Comparison of ENCODE assay signal across 6 fruit fly cellular contexts in the genomic region with DNA sequence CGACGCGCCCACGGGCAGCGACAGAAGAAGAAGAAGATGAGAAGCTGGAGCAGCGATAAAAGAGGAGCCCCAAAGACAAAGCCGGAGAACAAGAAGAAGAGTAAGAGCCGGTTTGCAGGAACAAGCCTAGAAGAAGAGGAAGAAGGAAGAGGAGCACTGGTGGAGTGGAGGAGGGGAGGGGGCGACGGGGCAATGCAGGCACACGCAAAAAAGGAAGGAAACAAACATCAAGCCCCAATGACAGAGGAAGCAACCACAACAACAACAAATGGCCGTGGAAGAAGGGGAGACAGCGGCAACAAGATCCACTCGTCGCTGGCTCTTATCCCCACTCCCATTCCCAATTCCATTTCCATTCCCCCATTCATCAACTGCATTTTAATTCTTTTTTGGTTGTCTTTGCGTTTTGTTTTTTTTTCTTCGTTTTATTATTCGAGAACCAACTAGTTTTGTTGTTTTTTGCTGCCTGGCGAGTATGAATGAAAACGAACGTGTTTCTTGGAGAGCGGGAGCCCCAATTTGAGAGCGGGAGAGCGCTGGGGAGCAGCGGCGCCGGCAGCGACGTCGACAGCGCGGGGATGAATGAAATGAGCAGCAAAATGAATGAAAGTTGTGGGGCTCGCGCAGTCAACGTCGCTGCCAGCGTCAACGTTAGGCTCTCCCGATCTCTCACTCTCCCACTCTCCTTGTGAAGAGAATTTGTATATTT.
A peak's percentile ranks its signal among the peaks of the same experiment; 100 is the strongest.
TF ChIP-seq lines count a peak whose summit lies in the region.

No protein-coding gene starts in this region.

- no peak for TF ChIP-seq CTCF in whole organism, embryonic (GFP tag; optimal IDR thresholded peaks at IDR 0.05; lab: Kevin White, UChicago)

TF ChIP-seq in whole organism, 6 proteins besides CTCF, POLR2A, EP300 and RAD21:
- TF ChIP-seq psq (optimal IDR thresholded peaks at IDR 0.05; lab: Kevin White, UChicago) (no peak), Dll (optimal IDR thresholded peaks at IDR 0.05; lab: Kevin White, UChicago) (peak; percentile 95)

TF ChIP-seq in whole organism, adult, 20 proteins besides CTCF, POLR2A, EP300 and RAD21:
- peak; percentile 18 for TF ChIP-seq ovo (GFP tag; optimal IDR thresholded peaks at IDR 0.05; lab: Kevin White, UChicago)
- TF ChIP-seq CG12768 (GFP tag; optimal IDR thresholded peaks at IDR 0.05; lab: Kevin White, UChicago) = peak; percentile 61
- peak; percentile 41 for TF ChIP-seq CG33017 (tag; optimal IDR thresholded peaks at IDR 0.05; lab: Kevin White, UChicago)
- TF ChIP-seq Crg-1 (GFP tag; optimal IDR thresholded peaks at IDR 0.05; lab: Kevin White, UChicago) = no peak
- TF ChIP-seq CG5204 (GFP tag; optimal IDR thresholded peaks at IDR 0.05; lab: Kevin White, UChicago) = no peak
- peak; percentile 85 for TF ChIP-seq tj (GFP tag; optimal IDR thresholded peaks at IDR 0.05; lab: Kevin White, UChicago)
- peak; percentile 99 for TF ChIP-seq cic (GFP tag; optimal IDR thresholded peaks at IDR 0.05; lab: Kevin White, UChicago)

TF ChIP-seq in whole organism, embryonic, 481 proteins besides CTCF, POLR2A, EP300 and RAD21 (continues in another document):
- TF ChIP-seq CG1832 (GFP tag; optimal IDR thresholded peaks at IDR 0.05; lab: Kevin White, UChicago) (no peak), so (GFP tag; IDR thresholded peaks at IDR 0.05; lab: Robert Waterston, UW) (0 out of 3 replicates have a peak, but pooled peaks have one; percentile 9), Sry-β (GFP tag; optimal IDR thresholded peaks at IDR 0.05; lab: Kevin White, UChicago) (no peak), CG12769 (tag; optimal IDR thresholded peaks at IDR 0.05; lab: Kevin White, UChicago) (peak; percentile 57), Hr78 (GFP tag; optimal IDR thresholded peaks at IDR 0.05; lab: Kevin White, UChicago) (no peak), Hmx (GFP tag; optimal IDR thresholded peaks at IDR 0.05; lab: Kevin White, UChicago) (no peak), row (GFP tag; IDR thresholded peaks at IDR 0.05; lab: Robert Waterston, UW) (no peak), CG11560 (tag; IDR thresholded peaks at IDR 0.05; lab: Robert Waterston, UW) (no peak), CG14441 (GFP tag; IDR thresholded peaks at IDR 0.05; lab: Robert Waterston, UW) (no peak), CG17361 (GFP tag; IDR thresholded peaks at IDR 0.05; lab: Robert Waterston, UW) (no peak), abd-A (tag; optimal IDR thresholded peaks at IDR 0.05; lab: Kevin White, UChicago) (peak; percentile 2), Sox100B (GFP tag; optimal IDR thresholded peaks at IDR 0.05; lab: Kevin White, UChicago) (no peak), Atf6 (GFP tag; IDR thresholded peaks at IDR 0.05; lab: Robert Waterston, UW) (no peak), CG13287 (GFP tag; IDR thresholded peaks at IDR 0.05; lab: Robert Waterston, UW; ENCODE audit: partially characterized antibody) (peak; percentile 39), CG32532 (GFP tag; IDR thresholded peaks at IDR 0.05; lab: Robert Waterston, UW) (peak; percentile 8; the same call in 1 of the 2 replicates), CG11723 (GFP tag; optimal IDR thresholded peaks at IDR 0.05; lab: Kevin White, UChicago) (no peak), CG9932 (GFP tag; IDR thresholded peaks at IDR 0.05; lab: Robert Waterston, UW) (no peak), wor (GFP tag; IDR thresholded peaks at IDR 0.05; lab: Robert Waterston, UW) (no peak), Dfd (GFP tag; optimal IDR thresholded peaks at IDR 0.05; lab: Kevin White, UChicago) (no peak)

TF ChIP-seq in whole organism, prepupa, 60 proteins besides CTCF, POLR2A, EP300 and RAD21 (continues in another document):
- TF ChIP-seq Lpt (GFP tag; optimal IDR thresholded peaks at IDR 0.05; lab: Kevin White, UChicago) (peak; percentile 95), CG8119 (GFP tag; IDR thresholded peaks at IDR 0.05; lab: Robert Waterston, UW) (peak; percentile 95), CG9139 (GFP tag; optimal IDR thresholded peaks at IDR 0.05; lab: Kevin White, UChicago) (peak; percentile 99), esn (GFP tag; optimal IDR thresholded peaks at IDR 0.05; lab: Kevin White, UChicago) (no peak), Sox102F (GFP tag; optimal IDR thresholded peaks at IDR 0.05; lab: Kevin White, UChicago) (peak; percentile 43), achi (GFP tag; optimal IDR thresholded peaks at IDR 0.05; lab: Kevin White, UChicago) (peak; percentile 86), CG8632 (GFP tag; optimal IDR thresholded peaks at IDR 0.05; lab: Kevin White, UChicago) (peak; percentile 54), Sox15 (GFP tag; optimal IDR thresholded peaks at IDR 0.05; lab: Kevin White, UChicago) (no peak), net (GFP tag; optimal IDR thresholded peaks at IDR 0.05; lab: Kevin White, UChicago) (peak; percentile 94), lz (GFP tag; optimal IDR thresholded peaks at IDR 0.05; lab: Kevin White, UChicago) (no peak), CG7368 (GFP tag; optimal IDR thresholded peaks at IDR 0.05; lab: Kevin White, UChicago) (peak; percentile 79), CG11902 (GFP tag; optimal IDR thresholded peaks at IDR 0.05; lab: Kevin White, UChicago) (no peak), CG8319 (GFP tag; optimal IDR thresholded peaks at IDR 0.05; lab: Kevin White, UChicago) (peak; percentile 26), topi (GFP tag; optimal IDR thresholded peaks at IDR 0.05; lab: Kevin White, UChicago) (peak; percentile 22), eg (GFP tag; IDR thresholded peaks at IDR 0.05; lab: Robert Waterston, UW) (peak; percentile 98), fd59A (GFP tag; optimal IDR thresholded peaks at IDR 0.05; lab: Kevin White, UChicago) (peak; percentile 77), fkh (GFP tag; optimal IDR thresholded peaks at IDR 0.05; lab: Kevin White, UChicago) (no peak), CG10631 (GFP tag; optimal IDR thresholded peaks at IDR 0.05; lab: Kevin White, UChicago) (peak; percentile 53), dac (GFP tag; optimal IDR thresholded peaks at IDR 0.05; lab: Kevin White, UChicago) (peak; percentile 57)

TF ChIP-seq in whole organism, pupa, 21 proteins besides CTCF, POLR2A, EP300 and RAD21:
- TF ChIP-seq CG34367 (tag; optimal IDR thresholded peaks at IDR 0.05; lab: Kevin White, UChicago) = peak; percentile 97
- TF ChIP-seq Pif1B (GFP tag; optimal IDR thresholded peaks at IDR 0.05; lab: Kevin White, UChicago) = peak; percentile 93
- TF ChIP-seq CG12605 (GFP tag; IDR thresholded peaks at IDR 0.05; lab: Robert Waterston, UW) = peak; percentile 99
- TF ChIP-seq CG8301 (tag; optimal IDR thresholded peaks at IDR 0.05; lab: Kevin White, UChicago) = peak; percentile 94
- peak; percentile 83 for TF ChIP-seq Snoo (tag; optimal IDR thresholded peaks at IDR 0.05; lab: Kevin White, UChicago)
- TF ChIP-seq EcR (GFP tag; optimal IDR thresholded peaks at IDR 0.05; lab: Kevin White, UChicago) = peak; percentile 61
- TF ChIP-seq CG9948 (tag; optimal IDR thresholded peaks at IDR 0.05; lab: Kevin White, UChicago) = peak; percentile 91
- TF ChIP-seq D1 (tag; optimal IDR thresholded peaks at IDR 0.05; lab: Kevin White, UChicago) = peak; percentile 64
- peak; percentile 95 for TF ChIP-seq Ets98B (GFP tag; IDR thresholded peaks at IDR 0.05; lab: Robert Waterston, UW)
- TF ChIP-seq CG10348 (GFP tag; IDR thresholded peaks at IDR 0.05; lab: Robert Waterston, UW) = no peak
- TF ChIP-seq CG8159 (tag; optimal IDR thresholded peaks at IDR 0.05; lab: Kevin White, UChicago) = peak; percentile 92
- peak; percentile 92 for TF ChIP-seq CG32121 (GFP tag; IDR thresholded peaks at IDR 0.05; lab: Robert Waterston, UW)
- TF ChIP-seq fd96Ca (GFP tag; IDR thresholded peaks at IDR 0.05; lab: Robert Waterston, UW) = peak; percentile 94
- TF ChIP-seq gl (tag; optimal IDR thresholded peaks at IDR 0.05; lab: Kevin White, UChicago) = peak; percentile 99
- peak; percentile 91 for TF ChIP-seq CG17806 (tag; optimal IDR thresholded peaks at IDR 0.05; lab: Kevin White, UChicago)
- peak; percentile 87 for TF ChIP-seq rn (GFP tag; IDR thresholded peaks at IDR 0.05; lab: Robert Waterston, UW)
- peak; percentile 92 for TF ChIP-seq CG15710 (tag; optimal IDR thresholded peaks at IDR 0.05; lab: Kevin White, UChicago)
- peak; percentile 96 for TF ChIP-seq Pif1A (GFP tag; optimal IDR thresholded peaks at IDR 0.05; lab: Kevin White, UChicago)
- TF ChIP-seq CG14655 (GFP tag; optimal IDR thresholded peaks at IDR 0.05; lab: Kevin White, UChicago) = peak; percentile 92
- TF ChIP-seq CG13204 (GFP tag; optimal IDR thresholded peaks at IDR 0.05; lab: Kevin White, UChicago) = peak; percentile 98
- peak; percentile 98 for TF ChIP-seq CG4496 (GFP tag; IDR thresholded peaks at IDR 0.05; lab: Robert Waterston, UW)
TF ChIP-seq in whole organism, pupa: peak in this region for 20.

TF ChIP-seq in whole organism, wandering third instar larva, 38 proteins besides CTCF, POLR2A, EP300 and RAD21 (continues in another document):
- no peak for TF ChIP-seq rgr (GFP tag; optimal IDR thresholded peaks at IDR 0.05; lab: Kevin White, UChicago)
- no peak for TF ChIP-seq GATAd (GFP tag; optimal IDR thresholded peaks at IDR 0.05; lab: Kevin White, UChicago)
- no peak for TF ChIP-seq tai (GFP tag; optimal IDR thresholded peaks at IDR 0.05; lab: Kevin White, UChicago)
- no peak for TF ChIP-seq usp (GFP tag; optimal IDR thresholded peaks at IDR 0.05; lab: Kevin White, UChicago)
- TF ChIP-seq Hr78 (GFP tag; optimal IDR thresholded peaks at IDR 0.05; lab: Kevin White, UChicago) = no peak
- no peak for TF ChIP-seq dsf (GFP tag; optimal IDR thresholded peaks at IDR 0.05; lab: Kevin White, UChicago; ENCODE audit: borderline replicate concordance)
- no peak for TF ChIP-seq pan (optimal IDR thresholded peaks at IDR 0.05; lab: Kevin White, UChicago)
- peak; percentile 90 for TF ChIP-seq Rel (GFP tag; optimal IDR thresholded peaks at IDR 0.05; lab: Kevin White, UChicago)
- no peak for TF ChIP-seq Rel (tag; optimal IDR thresholded peaks at IDR 0.05; lab: Kevin White, UChicago)
- TF ChIP-seq Hr83 (GFP tag; optimal IDR thresholded peaks at IDR 0.05; lab: Kevin White, UChicago; ENCODE audit: poor library complexity, severe bottlenecking) = no peak
- TF ChIP-seq sv (GFP tag; optimal IDR thresholded peaks at IDR 0.05; lab: Kevin White, UChicago) = no peak
- TF ChIP-seq CG32264 (GFP tag; optimal IDR thresholded peaks at IDR 0.05; lab: Kevin White, UChicago) = peak; percentile 24
- TF ChIP-seq CG9705 (GFP tag; optimal IDR thresholded peaks at IDR 0.05; lab: Kevin White, UChicago) = no peak
- TF ChIP-seq Myc (optimal IDR thresholded peaks at IDR 0.05; lab: Kevin White, UChicago) = no peak
- TF ChIP-seq br (GFP tag; optimal IDR thresholded peaks at IDR 0.05; lab: Kevin White, UChicago) = peak; percentile 3
- peak; percentile 40 for TF ChIP-seq fru (GFP tag; optimal IDR thresholded peaks at IDR 0.05; lab: Kevin White, UChicago)
- peak; percentile 23 for TF ChIP-seq brk (GFP tag; optimal IDR thresholded peaks at IDR 0.05; lab: Kevin White, UChicago)
- TF ChIP-seq h (GFP tag; optimal IDR thresholded peaks at IDR 0.05; lab: Kevin White, UChicago) = no peak
- TF ChIP-seq Mio (GFP tag; optimal IDR thresholded peaks at IDR 0.05; lab: Kevin White, UChicago) = peak; percentile 16
- no peak for TF ChIP-seq Hnf4 (GFP tag; optimal IDR thresholded peaks at IDR 0.05; lab: Kevin White, UChicago)
- TF ChIP-seq Sp1 (GFP tag; optimal IDR thresholded peaks at IDR 0.05; lab: Kevin White, UChicago) = peak; percentile 83
- peak; percentile 73 for TF ChIP-seq woc (GFP tag; optimal IDR thresholded peaks at IDR 0.05; lab: Kevin White, UChicago)
- TF ChIP-seq sage (GFP tag; optimal IDR thresholded peaks at IDR 0.05; lab: Kevin White, UChicago) = no peak
